Fruit fly (Drosophila melanogaster): ENCODE measurements around the gene Spag1.

Gene Spag1

DNA sequence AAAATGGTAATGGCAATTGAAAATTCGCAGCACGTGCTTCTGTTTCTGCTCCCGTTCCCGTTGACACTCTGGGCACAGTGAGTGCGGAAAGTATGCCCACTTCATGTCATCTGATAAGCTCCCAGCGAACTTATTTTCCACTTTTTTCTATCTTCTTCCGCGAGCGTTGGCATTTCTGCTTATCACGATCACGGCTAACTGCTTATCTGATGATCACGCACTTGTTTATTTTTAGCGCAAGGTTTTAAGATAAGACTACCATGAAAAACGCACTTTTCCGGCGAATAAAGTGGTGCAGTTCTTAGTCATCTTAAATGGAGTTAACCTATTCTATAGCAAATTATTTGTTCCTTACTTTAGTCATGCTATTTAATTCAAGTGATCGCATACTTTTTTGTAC, 10.2 kb upstream of the Spag1 start (continued):
- TF ChIP-seq CG17359 (tag; optimal IDR thresholded peaks at IDR 0.05) (peak; percentile 26), CG31365 (tag; optimal IDR thresholded peaks at IDR 0.05) (no peak), otp (GFP tag; IDR thresholded peaks at IDR 0.05) (no peak), Atf3 (GFP tag; optimal IDR thresholded peaks at IDR 0.05) (no peak), sens-2 (GFP tag; IDR thresholded peaks at IDR 0.05) (no peak), CG32532 (GFP tag; IDR thresholded peaks at IDR 0.05) (no peak), CG1024 (GFP tag; IDR thresholded peaks at IDR 0.05) (0 out of 2 replicates have a peak, but pooled peaks have one; percentile 4), YL-1 (GFP tag; optimal IDR thresholded peaks at IDR 0.05) (no peak), pfk (GFP tag; optimal IDR thresholded peaks at IDR 0.05) (no peak), wor (GFP tag; IDR thresholded peaks at IDR 0.05) (0 out of 2 replicates have a peak, but pooled peaks have one; percentile 22), slp2 (GFP tag; optimal IDR thresholded peaks at IDR 0.05) (no peak), CG1602 (GFP tag; optimal IDR thresholded peaks at IDR 0.05) (peak; percentile 21), cad (GFP tag; optimal IDR thresholded peaks at IDR 0.05) (no peak), hth (optimal IDR thresholded peaks at IDR 0.05) (no peak), CG18262 (tag; optimal IDR thresholded peaks at IDR 0.05) (peak; percentile 52), gsb-n (tag; optimal IDR thresholded peaks at IDR 0.05) (no peak), CG42726 (GFP tag; IDR thresholded peaks at IDR 0.05; ENCODE audit: partially characterized antibody) (no peak), CG18476 (GFP tag; optimal IDR thresholded peaks at IDR 0.05) (no peak), pnt (GFP tag; optimal IDR thresholded peaks at IDR 0.05) (no peak), dimm (GFP tag; IDR thresholded peaks at IDR 0.05) (no peak), insv (GFP tag; optimal IDR thresholded peaks at IDR 0.05) (no peak), CG10321 (GFP tag; IDR thresholded peaks at IDR 0.05) (no peak), Doc2 (GFP tag; IDR thresholded peaks at IDR 0.05) (no peak), C15 (GFP tag; IDR thresholded peaks at IDR 0.05) (no peak), CG31388 (GFP tag; optimal IDR thresholded peaks at IDR 0.05) (no peak), Dip3 (GFP tag; optimal IDR thresholded peaks at IDR 0.05) (peak; percentile 42), CG14050 (GFP tag; IDR thresholded peaks at IDR 0.05) (no peak), CG7928 (GFP tag; optimal IDR thresholded peaks at IDR 0.05) (peak; percentile 7), Gug (GFP tag; IDR thresholded peaks at IDR 0.05) (no peak), CG11247 (GFP tag; IDR thresholded peaks at IDR 0.05) (no peak), Vsx1 (GFP tag; optimal IDR thresholded peaks at IDR 0.05) (no peak), CG6689 (GFP tag; IDR thresholded peaks at IDR 0.05) (0 out of 2 replicates have a peak, but pooled peaks have one; percentile 25), btn (GFP tag; optimal IDR thresholded peaks at IDR 0.05) (peak; percentile 19), CG4730 (GFP tag; IDR thresholded peaks at IDR 0.05) (no peak), dm (GFP tag; optimal IDR thresholded peaks at IDR 0.05) (no peak), CG2129 (GFP tag; IDR thresholded peaks at IDR 0.05; ENCODE audit: partially characterized antibody) (no peak), usp (GFP tag; optimal IDR thresholded peaks at IDR 0.05) (no peak), Hand (GFP tag; optimal IDR thresholded peaks at IDR 0.05) (no peak), CG18619 (GFP tag; optimal IDR thresholded peaks at IDR 0.05) (peak; percentile 7), CG2120 (GFP tag; optimal IDR thresholded peaks at IDR 0.05) (peak; percentile 50), CG4282 (GFP tag; optimal IDR thresholded peaks at IDR 0.05) (no peak), sisA (GFP tag; IDR thresholded peaks at IDR 0.05) (peak; percentile 27; the same call in 1 of the 2 replicates), lab (GFP tag; optimal IDR thresholded peaks at IDR 0.05) (peak; percentile 66), CG12391 (tag; optimal IDR thresholded peaks at IDR 0.05) (peak; percentile 31), sob (GFP tag; IDR thresholded peaks at IDR 0.05) (no peak), hbn (GFP tag; IDR thresholded peaks at IDR 0.05; ENCODE audit: partially characterized antibody) (no peak), CG18599 (GFP tag; optimal IDR thresholded peaks at IDR 0.05) (peak; percentile 48), CG7556 (GFP tag; optimal IDR thresholded peaks at IDR 0.05) (peak; percentile 16), Bgb (GFP tag; IDR thresholded peaks at IDR 0.05; ENCODE audit: partially characterized antibody) (no peak), kni (GFP tag; optimal IDR thresholded peaks at IDR 0.05) (no peak), B-H2 (GFP tag; optimal IDR thresholded peaks at IDR 0.05) (no peak), CG12104 (GFP tag; optimal IDR thresholded peaks at IDR 0.05) (no peak)
